Worm (Caenorhabditis elegans) whole organism, L2 larva: ENCODE data around the gene Y48G9A.7.

Experiments
- C34F6.9 ChIP-seq: fragments of 150-350 bp; optimal IDR thresholded peaks from 2 replicates; lab custom pipeline; 2014; ENCODE audit warnings: missing biosample characterization, missing genetic modification characterization
- F13H6.1 ChIP-seq: sonication (generic microtip); optimal IDR thresholded peaks from 2 replicates; lab custom pipeline; 2016; ENCODE audit warnings: missing genetic modification characterization, missing compliant biosample characterization
- R02D3.7 ChIP-seq: fragments of 150-350 bp; optimal IDR thresholded peaks from 2 replicates; lab custom pipeline; 2014; ENCODE audit warnings: missing biosample characterization, missing genetic modification characterization
- ZK546.5 ChIP-seq: sonication (generic microtip); optimal IDR thresholded peaks from 2 replicates; lab custom pipeline; 2017; ENCODE audit warnings: missing biosample characterization, missing genetic modification characterization
- alr-1 ChIP-seq: fragments of 150-350 bp; optimal IDR thresholded peaks from 2 replicates; lab custom pipeline; 2014; ENCODE audit warnings: missing biosample characterization, missing genetic modification characterization
- aly-2 ChIP-seq: fragments of 150-350 bp; optimal IDR thresholded peaks from 2 replicates; lab custom pipeline; 2014; ENCODE audit warnings: missing biosample characterization, missing genetic modification characterization
- ama-1 ChIP-seq: fragments of 150-350 bp; optimal IDR thresholded peaks from 2 replicates; lab custom pipeline; 2018; ENCODE audit warnings: inconsistent platforms
- ceh-82 ChIP-seq: fragments of 150-350 bp; optimal IDR thresholded peaks from 2 replicates; lab custom pipeline; 2014; ENCODE audit warnings: missing biosample characterization, missing genetic modification characterization
- crh-2 ChIP-seq: sonication (generic microtip); optimal IDR thresholded peaks from 2 replicates; lab custom pipeline; 2017; ENCODE audit warnings: missing biosample characterization, missing genetic modification characterization
- dmd-4 ChIP-seq: sonication (generic microtip); optimal IDR thresholded peaks from 2 replicates; lab custom pipeline; 2017; ENCODE audit warnings: missing biosample characterization, missing genetic modification characterization
- egl-27 ChIP-seq: sonication (generic microtip); optimal IDR thresholded peaks from 3 replicates; lab custom pipeline; 2017; ENCODE audit warnings: missing biosample characterization, missing genetic modification reagents, missing genetic modification characterization
- elt-1 ChIP-seq: fragments of 150-350 bp; optimal IDR thresholded peaks from 2 replicates; lab custom pipeline; 2014; ENCODE audit warnings: missing biosample characterization, missing genetic modification characterization
- elt-3 ChIP-seq: sonication (generic microtip); optimal IDR thresholded peaks from 2 replicates; lab custom pipeline; 2017; ENCODE audit warnings: missing biosample characterization, missing genetic modification characterization
- fos-1 ChIP-seq: fragments of 150-350 bp; optimal IDR thresholded peaks from 2 replicates; lab custom pipeline; 2014; ENCODE audit warnings: missing biosample characterization, missing genetic modification characterization
- gmeb-1 ChIP-seq: fragments of 150-350 bp; optimal IDR thresholded peaks from 2 replicates; lab custom pipeline; 2014; ENCODE audit warnings: missing biosample characterization, missing genetic modification characterization
- lin-11 ChIP-seq: fragments of 150-350 bp; sonication (generic microtip); optimal IDR thresholded peaks from 2 replicates; lab custom pipeline; 2014; ENCODE audit warnings: missing biosample characterization, missing genetic modification characterization, inconsistent platforms, mixed read lengths
- lin-13 ChIP-seq: fragments of 150-350 bp; optimal IDR thresholded peaks from 2 replicates; lab custom pipeline; 2014; ENCODE audit warnings: missing biosample characterization, missing genetic modification reagents, missing genetic modification characterization
- lin-39 ChIP-seq: fragments of 150-350 bp; optimal IDR thresholded peaks from 2 replicates; lab custom pipeline; 2014; ENCODE audit warnings: missing biosample characterization, missing genetic modification reagents, missing genetic modification characterization
- lsy-2 ChIP-seq, 2 experiments: fragments of 150-350 bp in 1 of 2; sonication (generic microtip) in 1 of 2; optimal IDR thresholded peaks; 2 replicates each; lab custom pipeline; 2014 to 2017; ENCODE audit warnings: missing biosample characterization in 2 of 2, missing genetic modification characterization in 2 of 2
- mab-5 ChIP-seq: fragments of 150-350 bp; optimal IDR thresholded peaks from 2 replicates; lab custom pipeline; 2014; ENCODE audit warnings: missing biosample characterization, missing genetic modification characterization
- mbf-1 ChIP-seq: sonication (generic microtip); optimal IDR thresholded peaks from 2 replicates; lab custom pipeline; 2017; ENCODE audit warnings: missing biosample characterization, missing genetic modification characterization
- mdl-1 ChIP-seq, 2 experiments: fragments of 150-350 bp in 1 of 2; sonication (generic microtip) in 1 of 2; optimal IDR thresholded peaks; 2 replicates each; lab custom pipeline; 2017; ENCODE audit warnings: missing biosample characterization in 2 of 2, missing genetic modification characterization in 2 of 2
- nhr-11 ChIP-seq: fragments of 150-350 bp; optimal IDR thresholded peaks from 2 replicates; lab custom pipeline; 2014; ENCODE audit warnings: missing biosample characterization, missing genetic modification characterization
- nhr-12 ChIP-seq: fragments of 150-350 bp; optimal IDR thresholded peaks from 2 replicates; lab custom pipeline; 2014; ENCODE audit warnings: missing biosample characterization, missing genetic modification characterization
- nhr-21 ChIP-seq: fragments of 150-350 bp; optimal IDR thresholded peaks from 2 replicates; lab custom pipeline; 2014; ENCODE audit warnings: missing biosample characterization, missing genetic modification characterization
- nhr-23 ChIP-seq: fragments of 150-350 bp; optimal IDR thresholded peaks from 2 replicates; lab custom pipeline; 2014; ENCODE audit warnings: missing biosample characterization, missing genetic modification reagents, missing genetic modification characterization
- nhr-237 ChIP-seq: fragments of 150-350 bp; optimal IDR thresholded peaks from 2 replicates; lab custom pipeline; 2014; ENCODE audit warnings: missing biosample characterization, missing genetic modification characterization
- nhr-6 ChIP-seq: fragments of 150-350 bp; optimal IDR thresholded peaks from 2 replicates; lab custom pipeline; 2014; ENCODE audit warnings: missing biosample characterization, missing genetic modification characterization
- sem-4 ChIP-seq: fragments of 150-350 bp; optimal IDR thresholded peaks from 2 replicates; lab custom pipeline; 2014; ENCODE audit warnings: missing biosample characterization, missing genetic modification reagents, missing genetic modification characterization
- skn-1 ChIP-seq: sonication (generic microtip); optimal IDR thresholded peaks from 2 replicates; lab custom pipeline; 2017; ENCODE audit warnings: missing biosample characterization, missing genetic modification characterization
- sma-3 ChIP-seq: sonication (generic microtip); optimal IDR thresholded peaks from 2 replicates; lab custom pipeline; 2016; ENCODE audit warnings: missing genetic modification reagents, missing genetic modification characterization, missing compliant biosample characterization
- sma-9 ChIP-seq, 2 experiments: fragments of 150-350 bp in 1 of 2; sonication (generic microtip) in 1 of 2; optimal IDR thresholded peaks; 2 replicates each; lab custom pipeline; 2014 to 2016; ENCODE audit warnings: missing genetic modification characterization in 2 of 2, mild to moderate bottlenecking in 1 of 2, missing biosample characterization in 1 of 2, missing compliant biosample characterization in 1 of 2, missing genetic modification reagents in 1 of 2, moderate library complexity in 1 of 2
- unc-55 ChIP-seq: fragments of 150-350 bp; sonication (generic microtip); optimal IDR thresholded peaks from 3 replicates; lab custom pipeline; 2014; ENCODE audit warnings: missing biosample characterization, missing genetic modification reagents, missing genetic modification characterization
- unc-62 ChIP-seq: fragments of 150-350 bp; optimal IDR thresholded peaks from 2 replicates; lab custom pipeline; 2014; ENCODE audit warnings: missing biosample characterization, missing genetic modification reagents, missing genetic modification characterization
- zag-1 ChIP-seq: fragments of 150-350 bp; optimal IDR thresholded peaks from 2 replicates; lab custom pipeline; 2014; ENCODE audit warnings: missing biosample characterization, missing genetic modification characterization
- ztf-1 ChIP-seq: fragments of 200-800 bp; sonication (Bioruptor generic); conservative IDR thresholded peaks from 2 replicates; pipeline ENCODE4 v1.3.6; 2022; ENCODE audit warnings: missing genetic modification characterization, missing compliant biosample characterization
- ztf-4 ChIP-seq: fragments of 150-350 bp; optimal IDR thresholded peaks from 2 replicates; lab custom pipeline; 2014; ENCODE audit warnings: missing biosample characterization, missing genetic modification characterization

Y48G9A.7 gene

DNA sequence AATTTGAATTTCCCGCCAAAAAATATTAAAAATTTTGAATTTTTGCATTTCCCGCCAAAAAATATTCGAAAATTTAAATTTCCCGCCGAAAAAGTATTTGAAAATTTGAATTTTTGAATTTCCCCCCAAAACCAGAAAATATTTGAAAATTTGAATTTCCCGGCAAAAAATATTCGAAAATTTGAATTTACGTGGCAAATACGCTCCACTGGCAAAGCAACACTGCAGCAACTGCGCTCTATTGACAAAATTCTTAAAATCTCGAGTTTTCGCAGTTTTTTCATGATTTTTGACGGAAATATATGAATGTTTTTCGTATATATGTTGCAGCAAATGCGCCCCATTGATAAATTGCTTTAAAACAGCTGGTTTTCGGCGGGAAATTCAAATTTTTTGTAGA, 1.0 kb downstream of the Y48G9A.7 start:
- TF ChIP-seq nhr-11 (no peak), lin-11 (tag; lab: Kevin White, UChicago) (no peak), ceh-82 (tag; lab: Kevin White, UChicago) (no peak), ZK546.5 (tag; lab: Kevin White, UChicago) (no peak), ama-1 (lab: Kevin White, UChicago) (no peak), R02D3.7 (tag; lab: Kevin White, UChicago) (no peak), nhr-23 (tag; lab: Kevin White, UChicago) (no peak), elt-3 (no peak), nhr-237 (tag; lab: Kevin White, UChicago) (no peak)

DNA sequence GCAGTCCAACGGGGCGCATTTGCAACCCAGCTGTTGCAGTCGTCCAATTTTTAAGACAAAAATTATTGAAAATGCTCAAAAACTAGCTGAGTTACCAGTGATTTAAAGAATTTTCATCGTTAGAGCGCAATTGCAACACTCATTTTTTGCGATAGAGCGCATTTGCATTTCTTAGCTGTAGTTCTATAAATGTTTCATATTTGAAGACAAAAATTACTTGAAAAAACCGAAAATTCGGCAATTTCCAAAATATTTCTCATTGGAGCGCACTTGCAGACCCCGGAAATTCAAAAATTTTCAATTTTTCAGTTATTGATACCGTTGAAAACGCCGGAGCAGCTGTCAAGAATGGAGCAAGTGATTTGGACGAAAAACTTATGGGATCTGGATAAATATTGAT, 1.7 kb downstream of the Y48G9A.7 start:
- TF ChIP-seq ztf-1 (no peak), fos-1 (tag; lab: Kevin White, UChicago) (no peak), nhr-12 (tag; lab: Kevin White, UChicago) (no peak), mdl-1 (tag; optimal IDR thresholded peaks at IDR 0.05; lab: Kevin White, UChicago) (no peak), R02D3.7 (tag; lab: Kevin White, UChicago) (no peak)

DNA sequence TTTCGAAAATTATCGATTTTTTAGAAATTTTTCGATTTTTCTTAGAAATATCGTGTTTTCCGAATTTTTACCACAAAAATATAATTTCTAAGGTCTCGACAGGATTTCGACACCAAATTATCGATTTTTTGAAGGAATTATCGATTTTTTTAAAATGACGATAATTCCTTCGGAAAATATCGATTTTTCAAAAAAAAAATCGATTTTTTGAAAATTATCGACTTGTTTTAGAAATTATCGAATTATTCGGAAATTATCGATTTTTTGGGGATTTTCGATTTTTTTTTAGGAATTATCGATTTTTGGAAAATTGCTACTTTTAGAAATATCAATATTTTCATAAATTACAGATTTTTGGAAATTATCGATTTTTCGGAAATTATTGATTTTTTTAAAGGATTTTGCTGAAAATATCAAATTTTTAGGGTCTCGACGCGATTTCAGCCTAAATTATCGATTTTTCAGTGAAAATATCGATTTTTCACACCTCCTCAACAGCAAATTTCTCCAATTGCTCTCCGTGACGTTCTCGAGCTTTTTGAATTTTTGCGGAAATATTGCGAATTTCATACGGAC, 2.3 kb downstream of the Y48G9A.7 start:
- no peak for TF ChIP-seq aly-2
- no peak for TF ChIP-seq alr-1
- TF ChIP-seq nhr-237 (tag; lab: Kevin White, UChicago): no peak
- TF ChIP-seq sem-4 (tag; lab: Kevin White, UChicago): no peak
- TF ChIP-seq C34F6.9 (tag; lab: Kevin White, UChicago): no peak
- no peak for TF ChIP-seq fos-1 (tag; lab: Kevin White, UChicago)
- TF ChIP-seq zag-1: no peak
- TF ChIP-seq sma-9 (GFP tag; optimal IDR thresholded peaks at IDR 0.05; lab: Kevin White, UChicago): no peak
- no peak for TF ChIP-seq sma-9 (tag; optimal IDR thresholded peaks at IDR 0.05; lab: Kevin White, UChicago)
- TF ChIP-seq R02D3.7 (tag; lab: Kevin White, UChicago): no peak
- no peak for TF ChIP-seq sma-3
- no peak for TF ChIP-seq lin-11 (tag; lab: Kevin White, UChicago)
- TF ChIP-seq nhr-6: no peak
- no peak for TF ChIP-seq F13H6.1
- TF ChIP-seq mbf-1 (tag; lab: Kevin White, UChicago): no peak
- no peak for TF ChIP-seq crh-2 (tag; lab: Kevin White, UChicago)
- TF ChIP-seq lin-13 (GFP tag; lab: Kevin White, UChicago): no peak
- TF ChIP-seq egl-27 (tag; lab: Kevin White, UChicago): no peak
- no peak for TF ChIP-seq ama-1 (lab: Kevin White, UChicago)
- no peak for TF ChIP-seq nhr-21 (tag; lab: Kevin White, UChicago)

DNA sequence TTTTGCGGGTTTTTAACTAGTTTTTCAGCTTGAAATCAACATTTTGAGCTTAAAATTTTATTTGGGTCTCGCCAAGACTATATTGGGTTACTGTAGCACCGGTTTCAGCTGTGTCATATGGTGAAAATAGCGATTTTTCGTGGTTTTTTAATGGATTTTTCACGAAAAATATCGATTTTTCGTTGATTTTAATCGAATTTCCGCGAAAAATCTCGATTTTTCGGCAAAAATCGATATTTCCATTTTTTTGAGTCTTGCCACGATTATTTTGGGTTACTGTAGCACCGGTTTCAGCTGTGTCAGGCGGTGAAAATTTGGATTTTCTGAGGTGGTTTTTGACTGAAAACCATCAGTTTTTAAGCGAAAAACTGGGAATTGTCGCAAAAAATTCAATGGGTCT, 5.0 kb downstream of the Y48G9A.7 start:
- TF ChIP-seq ztf-4 (tag; lab: Kevin White, UChicago) (no peak), skn-1 (no peak), fos-1 (tag; lab: Kevin White, UChicago) (no peak), ceh-82 (tag; lab: Kevin White, UChicago) (no peak), egl-27 (tag; lab: Kevin White, UChicago) (no peak), lsy-2 (tag; optimal IDR thresholded peaks at IDR 0.05; lab: Kevin White, UChicago) (no peak), nhr-237 (tag; lab: Kevin White, UChicago) (no peak), C34F6.9 (tag; lab: Kevin White, UChicago) (no peak), mab-5 (tag; lab: Kevin White, UChicago) (no peak), unc-62 (GFP tag; lab: Kevin White, UChicago) (no peak), alr-1 (no peak), unc-55 (GFP tag; lab: Kevin White, UChicago) (no peak), nhr-21 (tag; lab: Kevin White, UChicago) (no peak), elt-1 (tag; lab: Kevin White, UChicago) (no peak), nhr-12 (tag; lab: Kevin White, UChicago) (no peak), nhr-23 (tag; lab: Kevin White, UChicago) (no peak), lin-39 (tag; lab: Kevin White, UChicago) (no peak), gmeb-1 (tag; lab: Kevin White, UChicago) (no peak), dmd-4 (tag; lab: Kevin White, UChicago) (no peak)
